Worm (Caenorhabditis elegans): ENCODE data around the gene chil-8.

chil-8 gene

ce11 chrII:9886216-9886615 lies 13.4 kb upstream of the chil-8 start, which contains the start of gene algn-8:
Gene algn-8 (minus strand): TSS chrII:9886442.
- TF ChIP-seq skn-1 (tag; optimal IDR thresholded peaks at IDR 0.05) (no peak), C16A3.4 (tag; optimal IDR thresholded peaks at IDR 0.05) (no peak), efl-3 (GFP tag; optimal IDR thresholded peaks at IDR 0.05) (no peak), nhr-71 (tag; optimal IDR thresholded peaks at IDR 0.05) (no peak), pag-3 (tag; optimal IDR thresholded peaks at IDR 0.05; ENCODE audit: borderline replicate concordance, insufficient read depth) (no peak), lsy-2 (tag; optimal IDR thresholded peaks at IDR 0.05) (no peak), Y116A8C.19 (tag; optimal IDR thresholded peaks at IDR 0.05; ENCODE audit: borderline replicate concordance) (no peak), zag-1 (tag; optimal IDR thresholded peaks at IDR 0.05) (no peak), lin-13 (GFP tag; optimal IDR thresholded peaks at IDR 0.05) (no peak), egl-13 (tag; optimal IDR thresholded peaks at IDR 0.05) (no peak), lin-39 (tag; optimal IDR thresholded peaks at IDR 0.05) (no peak), alr-1 (tag; optimal IDR thresholded peaks at IDR 0.05; ENCODE audit: borderline replicate concordance) (no peak), nhr-76 (tag; optimal IDR thresholded peaks at IDR 0.05) (no peak), fkh-10 (GFP tag; optimal IDR thresholded peaks at IDR 0.05) (no peak), xbp-1 (tag; optimal IDR thresholded peaks at IDR 0.05) (no peak), unc-30 (tag; optimal IDR thresholded peaks at IDR 0.05) (no peak)

ce11 chrII:9880826-9881225 lies 8.0 kb upstream of the chil-8 start, which contains the start of gene C08H9.15:
Gene C08H9.15 (plus strand): TSS chrII:9881193.
- no peak for TF ChIP-seq unc-62 (GFP tag; optimal IDR thresholded peaks at IDR 0.05)
- TF ChIP-seq skn-1 (tag; optimal IDR thresholded peaks at IDR 0.05), result no peak
- TF ChIP-seq elt-3 (tag; optimal IDR thresholded peaks at IDR 0.05), result peak in 4 of 6 experiments; percentile 16 to 64 (median 45)
- TF ChIP-seq Y116A8C.19 (tag; optimal IDR thresholded peaks at IDR 0.05; ENCODE audit: borderline replicate concordance), result no peak
- TF ChIP-seq blmp-1 (tag; optimal IDR thresholded peaks at IDR 0.05), result peak; percentile 85
- TF ChIP-seq fkh-8 (tag; optimal IDR thresholded peaks at IDR 0.05), result no peak
- no peak for TF ChIP-seq lin-35 (GFP tag; optimal IDR thresholded peaks at IDR 0.05)
- peak; percentile 61 for TF ChIP-seq nhr-85 (tag)
- no peak for TF ChIP-seq C16A3.4 (tag; optimal IDR thresholded peaks at IDR 0.05)

DNA sequence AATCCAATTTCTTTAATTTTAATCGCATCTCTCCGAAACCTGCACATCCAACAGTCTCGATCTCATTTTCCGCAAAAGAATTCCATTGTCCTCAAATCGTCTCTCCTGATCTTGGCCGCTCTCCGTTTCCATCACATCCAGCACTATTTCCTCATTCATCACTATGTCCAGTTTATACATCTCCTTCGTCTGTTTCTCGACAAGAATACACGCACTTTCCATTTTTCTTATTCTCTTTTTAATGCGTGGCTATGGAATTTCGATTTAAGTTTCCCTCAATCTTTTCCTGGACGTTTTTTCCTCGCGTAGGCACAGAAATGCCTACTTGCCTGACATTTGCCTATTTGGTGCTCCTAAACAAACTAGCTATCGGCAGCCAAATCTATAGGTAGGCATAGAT lies 7.0 kb upstream of the chil-8 start:
- TF ChIP-seq aha-1 (tag; optimal IDR thresholded peaks at IDR 0.05) (no peak), blmp-1 (tag; optimal IDR thresholded peaks at IDR 0.05) (peak; percentile 97)

- TF ChIP-seq dsc-1 (tag; optimal IDR thresholded peaks at IDR 0.05), result no peak
- no peak for TF ChIP-seq hlh-17 (GFP tag; optimal IDR thresholded peaks at IDR 0.05; ENCODE audit: borderline replicate concordance)
- TF ChIP-seq nhr-76 (tag; optimal IDR thresholded peaks at IDR 0.05), result no peak
Measured at ce11 chrII:9874508-9875229, 1.8 kb upstream of the chil-8 start, which contains the start of the genes chil-2 and ctsa-3.2. Gene chil-2 (minus strand): TSS chrII:9874608. Gene ctsa-3.2 (plus strand): TSS chrII:9875179.

DNA sequence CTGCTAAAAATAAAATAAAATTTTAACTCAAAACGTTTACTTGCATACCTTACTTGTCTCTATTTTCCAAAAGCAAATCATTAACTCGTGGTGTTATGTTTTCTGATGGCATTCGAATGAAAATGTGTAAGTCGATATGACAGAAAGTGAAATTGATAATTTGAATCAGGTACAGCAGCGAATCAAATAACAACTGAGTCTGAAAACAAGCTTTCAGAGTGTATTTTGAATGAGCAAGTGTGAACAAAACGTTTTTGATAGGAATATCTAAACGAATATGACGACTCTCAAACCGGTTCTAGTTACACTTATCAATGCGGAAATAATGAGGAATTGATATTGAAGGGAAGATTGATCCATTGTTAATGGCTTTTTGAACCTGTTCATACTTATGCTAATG lies 1.8 kb downstream of the chil-8 start, which contains the start of gene chil-7:
Gene chil-7, minus strand, starts transcription at position 112 of the 400 bp plus-strand sequence.
- TF ChIP-seq hlh-4 (tag; optimal IDR thresholded peaks at IDR 0.05) (no peak), fkh-8 (tag; optimal IDR thresholded peaks at IDR 0.05) (no peak), ceh-63 (GFP tag; optimal IDR thresholded peaks at IDR 0.05) (no peak), egl-27 (tag; optimal IDR thresholded peaks at IDR 0.05) (no peak), egl-13 (tag; optimal IDR thresholded peaks at IDR 0.05) (no peak)

ce11 chrII:9868698-9869097 lies 4.2 kb downstream of the chil-8 start, which contains the start of gene old-1:
Gene old-1 (minus strand): TSS chrII:9868747.
- TF ChIP-seq alr-1 (tag; optimal IDR thresholded peaks at IDR 0.05; ENCODE audit: borderline replicate concordance) (no peak), efl-1 (optimal IDR thresholded peaks at IDR 0.05) (no peak), efl-1 (GFP tag; optimal IDR thresholded peaks at IDR 0.05 in 1 of 2) (peak in 1 of 2 experiments; percentile 86)

Data from whole organism, L1 larva.